Fruit fly (Drosophila melanogaster): ENCODE data around the gene Pdss2.

The Pdss2 gene

DNA sequence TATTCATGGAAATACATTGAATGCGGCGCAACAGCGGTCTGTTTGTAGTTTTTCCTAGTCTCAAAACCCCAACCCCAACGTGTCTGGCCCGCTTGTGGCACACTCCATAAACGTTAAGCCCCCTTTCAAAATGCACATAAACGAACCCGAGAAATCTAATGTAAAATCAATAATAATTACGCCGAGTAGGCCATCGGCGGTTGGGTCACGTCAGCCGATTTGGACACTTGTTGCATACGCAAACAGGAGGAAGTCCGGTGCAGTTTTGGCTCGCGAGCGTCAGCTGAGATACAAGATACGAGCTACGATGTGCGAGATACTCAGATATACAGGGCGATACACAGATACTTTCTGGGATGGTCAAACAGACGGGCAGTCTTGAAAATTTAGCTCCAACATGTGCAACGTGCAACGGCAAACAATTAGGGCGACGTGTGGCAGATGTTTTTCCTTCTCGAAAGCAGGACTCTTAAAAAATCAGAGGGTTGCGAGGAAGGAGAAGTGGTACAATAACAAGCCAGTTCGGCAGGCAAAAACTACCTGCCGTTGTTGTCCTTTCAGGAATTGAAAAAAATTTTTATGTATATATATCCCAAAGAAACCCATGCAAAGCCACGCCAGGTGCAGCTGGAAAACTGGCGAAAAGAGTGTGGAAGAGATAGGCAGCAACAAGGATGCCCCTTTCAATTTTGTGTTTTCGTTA is 38.6 kb downstream of the Pdss2 start:
- no peak for TF ChIP-seq dsf (GFP tag; optimal IDR thresholded peaks at IDR 0.05; ENCODE audit: borderline replicate concordance)
- no peak for TF ChIP-seq Jra (GFP tag; optimal IDR thresholded peaks at IDR 0.05)
- no peak for TF ChIP-seq usp (GFP tag; optimal IDR thresholded peaks at IDR 0.05)
- TF ChIP-seq ey (GFP tag; optimal IDR thresholded peaks at IDR 0.05), result no peak
- TF ChIP-seq N (GFP tag; optimal IDR thresholded peaks at IDR 0.05), result no peak
- no peak for TF ChIP-seq Vsx2 (GFP tag; optimal IDR thresholded peaks at IDR 0.05; ENCODE audit: partially characterized antibody)
- TF ChIP-seq Rel (GFP tag; optimal IDR thresholded peaks at IDR 0.05), result no peak
- no peak for TF ChIP-seq Rel (tag; optimal IDR thresholded peaks at IDR 0.05)
- no peak for TF ChIP-seq h (GFP tag; optimal IDR thresholded peaks at IDR 0.05)
- no peak for TF ChIP-seq dmrt93B (GFP tag; optimal IDR thresholded peaks at IDR 0.05)
- no peak for TF ChIP-seq Hnf4 (GFP tag; optimal IDR thresholded peaks at IDR 0.05)
- TF ChIP-seq jim (GFP tag; optimal IDR thresholded peaks at IDR 0.05), result no peak
- TF ChIP-seq Myc (optimal IDR thresholded peaks at IDR 0.05), result no peak
- TF ChIP-seq Sp1 (GFP tag; optimal IDR thresholded peaks at IDR 0.05), result no peak
- TF ChIP-seq CrebA (GFP tag; optimal IDR thresholded peaks at IDR 0.05; ENCODE audit: borderline replicate concordance), result no peak
- no peak for TF ChIP-seq Mio (GFP tag; optimal IDR thresholded peaks at IDR 0.05)
- no peak for TF ChIP-seq woc (GFP tag; optimal IDR thresholded peaks at IDR 0.05)
- TF ChIP-seq psq (GFP tag; optimal IDR thresholded peaks at IDR 0.05), result no peak
- TF ChIP-seq Abd-B (GFP tag; optimal IDR thresholded peaks at IDR 0.05), result no peak
- no peak for TF ChIP-seq fru (GFP tag; optimal IDR thresholded peaks at IDR 0.05)

dm6 chr3L:21067553-21068157 is 39.9 kb downstream of the Pdss2 start:
- peak in 1 of 2 experiments; percentile 9 for TF ChIP-seq foxo (GFP tag; optimal IDR thresholded peaks at IDR 0.05)
- TF ChIP-seq sv (GFP tag; optimal IDR thresholded peaks at IDR 0.05), result no peak
- TF ChIP-seq Rel (GFP tag; optimal IDR thresholded peaks at IDR 0.05), result peak; percentile 5
- peak; percentile 12 for TF ChIP-seq Rel (tag; optimal IDR thresholded peaks at IDR 0.05)
- no peak for TF ChIP-seq Jra (GFP tag; optimal IDR thresholded peaks at IDR 0.05)
- TF ChIP-seq OdsH (GFP tag; optimal IDR thresholded peaks at IDR 0.05), result no peak
- TF ChIP-seq rgr (GFP tag; optimal IDR thresholded peaks at IDR 0.05), result no peak
- TF ChIP-seq dsf (GFP tag; optimal IDR thresholded peaks at IDR 0.05; ENCODE audit: borderline replicate concordance), result no peak
- TF ChIP-seq Abd-B (GFP tag; optimal IDR thresholded peaks at IDR 0.05), result no peak
- TF ChIP-seq psq (GFP tag; optimal IDR thresholded peaks at IDR 0.05), result peak; percentile 4
- TF ChIP-seq pan (optimal IDR thresholded peaks at IDR 0.05), result no peak
- no peak for TF ChIP-seq Dfd (GFP tag; optimal IDR thresholded peaks at IDR 0.05)
- TF ChIP-seq tai (GFP tag; optimal IDR thresholded peaks at IDR 0.05), result no peak
- no peak for TF ChIP-seq Mio (GFP tag; optimal IDR thresholded peaks at IDR 0.05)
- peak; percentile 82 for TF ChIP-seq Vsx2 (GFP tag; optimal IDR thresholded peaks at IDR 0.05; ENCODE audit: partially characterized antibody)
- TF ChIP-seq Myc (optimal IDR thresholded peaks at IDR 0.05), result no peak
- no peak for TF ChIP-seq GATAd (GFP tag; optimal IDR thresholded peaks at IDR 0.05)
- peak; percentile 70 for TF ChIP-seq Dif (GFP tag; optimal IDR thresholded peaks at IDR 0.05; ENCODE audit: partially characterized antibody)
- TF ChIP-seq woc (GFP tag; optimal IDR thresholded peaks at IDR 0.05), result no peak
- peak; percentile 92 for TF ChIP-seq fru (GFP tag; optimal IDR thresholded peaks at IDR 0.05)
- no peak for TF ChIP-seq sage (GFP tag; optimal IDR thresholded peaks at IDR 0.05)
- peak; percentile 9 for TF ChIP-seq Sp1 (GFP tag; optimal IDR thresholded peaks at IDR 0.05)
- TF ChIP-seq N (GFP tag; optimal IDR thresholded peaks at IDR 0.05), result no peak
- no peak for TF ChIP-seq Hr78 (GFP tag; optimal IDR thresholded peaks at IDR 0.05)
- no peak for TF ChIP-seq brk (GFP tag; optimal IDR thresholded peaks at IDR 0.05)
- TF ChIP-seq br (GFP tag; optimal IDR thresholded peaks at IDR 0.05), result peak; percentile 37
- no peak for TF ChIP-seq CrebA (GFP tag; optimal IDR thresholded peaks at IDR 0.05; ENCODE audit: borderline replicate concordance)
- TF ChIP-seq lola (GFP tag; optimal IDR thresholded peaks at IDR 0.05), result no peak
- TF ChIP-seq Hnf4 (GFP tag; optimal IDR thresholded peaks at IDR 0.05), result no peak
- TF ChIP-seq CG9705 (GFP tag; optimal IDR thresholded peaks at IDR 0.05), result no peak
- peak; percentile 16 for TF ChIP-seq Hr83 (GFP tag; optimal IDR thresholded peaks at IDR 0.05; ENCODE audit: poor library complexity, severe bottlenecking)
- no peak for TF ChIP-seq CG32264 (GFP tag; optimal IDR thresholded peaks at IDR 0.05)
- TF ChIP-seq dmrt93B (GFP tag; optimal IDR thresholded peaks at IDR 0.05), result no peak
- TF ChIP-seq HLH106 (tag; optimal IDR thresholded peaks at IDR 0.05), result no peak
- peak; percentile 2 for TF ChIP-seq h (GFP tag; optimal IDR thresholded peaks at IDR 0.05)
- TF ChIP-seq usp (GFP tag; optimal IDR thresholded peaks at IDR 0.05), result no peak
- TF ChIP-seq dl (GFP tag; optimal IDR thresholded peaks at IDR 0.05; ENCODE audit: insufficient read depth in 1 of 2, partially characterized antibody in 2 of 2), result peak; percentile 28 to 33
- no peak for TF ChIP-seq ey (GFP tag; optimal IDR thresholded peaks at IDR 0.05)
- no peak for TF ChIP-seq jim (GFP tag; optimal IDR thresholded peaks at IDR 0.05)
